Fruit fly (Drosophila melanogaster): ENCODE measurements around the gene Akap200.

Gene Akap200

DNA sequence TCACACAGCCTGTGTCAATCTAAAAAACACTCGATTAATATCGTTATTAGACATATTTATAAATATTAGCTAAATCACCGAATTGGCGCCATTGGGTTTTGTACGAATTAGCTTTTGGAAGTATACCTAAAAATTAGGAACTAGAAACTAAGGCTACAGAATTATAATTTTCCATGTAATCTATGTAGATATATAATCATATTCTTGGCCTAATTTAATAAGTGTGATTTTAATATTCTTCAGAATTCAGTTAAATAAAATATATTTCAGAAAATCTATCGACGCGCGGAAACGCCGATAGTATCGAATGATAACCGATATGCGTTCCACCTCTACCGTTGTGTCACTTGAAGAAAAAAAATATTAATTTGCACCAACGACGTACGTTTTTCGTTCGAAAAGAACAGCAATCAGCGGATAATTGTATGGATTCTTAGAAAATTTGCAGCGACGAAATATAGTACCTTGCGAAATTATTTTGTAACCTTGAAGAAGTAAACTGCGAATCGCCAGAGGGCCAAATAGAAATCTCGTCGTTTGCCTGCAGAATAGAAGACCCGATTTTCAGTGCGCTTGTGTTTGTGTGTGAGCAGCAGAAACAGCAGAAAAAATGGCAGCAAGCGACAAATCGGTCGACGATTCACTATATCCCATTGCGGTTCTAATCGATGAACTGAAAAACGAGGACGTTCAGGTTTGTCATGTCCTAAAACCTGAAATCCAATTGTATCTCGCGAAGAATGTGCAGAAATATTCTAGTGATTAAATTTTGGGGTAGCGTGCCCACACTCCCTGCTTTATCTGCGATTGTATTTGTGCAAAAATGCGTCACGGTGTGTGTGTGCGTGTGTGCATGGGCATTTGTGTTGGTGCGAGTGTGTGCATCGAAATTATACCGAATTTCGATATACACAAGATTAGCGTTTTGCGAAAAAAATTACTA, 49.5 kb upstream of the Akap200 start, which contains the start of gene Pp2A-29B (continued):
- no peak for TF ChIP-seq CG4282 (GFP tag; optimal IDR thresholded peaks at IDR 0.05)
- TF ChIP-seq pho (GFP tag; optimal IDR thresholded peaks at IDR 0.05), result no peak
- TF ChIP-seq Dad (GFP tag; optimal IDR thresholded peaks at IDR 0.05), result no peak
- no peak for TF ChIP-seq fd102C (GFP tag; optimal IDR thresholded peaks at IDR 0.05)
- TF ChIP-seq Abd-B (GFP tag; optimal IDR thresholded peaks at IDR 0.05), result peak; percentile 46
- TF ChIP-seq CG3838 (GFP tag; optimal IDR thresholded peaks at IDR 0.05), result no peak
- TF ChIP-seq CG9609 (GFP tag; optimal IDR thresholded peaks at IDR 0.05), result no peak
- no peak for TF ChIP-seq CG8388 (GFP tag; optimal IDR thresholded peaks at IDR 0.05)
- no peak for TF ChIP-seq eve (GFP tag; optimal IDR thresholded peaks at IDR 0.05)
- no peak for TF ChIP-seq CG4820 (GFP tag; optimal IDR thresholded peaks at IDR 0.05)
- TF ChIP-seq nerfin-2 (GFP tag; IDR thresholded peaks at IDR 0.05; ENCODE audit: partially characterized antibody), result peak; percentile 98
- TF ChIP-seq knrl (GFP tag; IDR thresholded peaks at IDR 0.05; ENCODE audit: partially characterized antibody), result peak; percentile 100
- TF ChIP-seq CG7271 (tag; optimal IDR thresholded peaks at IDR 0.05), result no peak
- peak; percentile 85 for TF ChIP-seq row (GFP tag; IDR thresholded peaks at IDR 0.05)
- no peak for TF ChIP-seq HmgD (GFP tag; optimal IDR thresholded peaks at IDR 0.05)
- TF ChIP-seq Antp (GFP tag; optimal IDR thresholded peaks at IDR 0.05), result no peak
- no peak for TF ChIP-seq CG31388 (GFP tag; optimal IDR thresholded peaks at IDR 0.05)
- peak; percentile 96 for TF ChIP-seq CG3995 (GFP tag; optimal IDR thresholded peaks at IDR 0.05)
- TF ChIP-seq grau (tag; optimal IDR thresholded peaks at IDR 0.05), result peak; percentile 45
- TF ChIP-seq Eip74EF (GFP tag; optimal IDR thresholded peaks at IDR 0.05), result no peak
- TF ChIP-seq lab (GFP tag; optimal IDR thresholded peaks at IDR 0.05), result peak; percentile 15
- TF ChIP-seq CG32767 (GFP tag; IDR thresholded peaks at IDR 0.05), result peak; percentile 33; the same call in 1 of the 2 replicates
- peak; percentile 25 for TF ChIP-seq twi (tag; optimal IDR thresholded peaks at IDR 0.05)
- no peak for TF ChIP-seq lov (optimal IDR thresholded peaks at IDR 0.05)
- no peak for TF ChIP-seq lov (GFP tag; IDR thresholded peaks at IDR 0.05)
- peak; percentile 23 for TF ChIP-seq Max (GFP tag; optimal IDR thresholded peaks at IDR 0.05)
- no peak for TF ChIP-seq CG10209 (GFP tag; optimal IDR thresholded peaks at IDR 0.05)
- no peak for TF ChIP-seq CG17802 (tag; optimal IDR thresholded peaks at IDR 0.05)
- no peak for TF ChIP-seq caup (GFP tag; optimal IDR thresholded peaks at IDR 0.05; ENCODE audit: severe bottlenecking)
- TF ChIP-seq CG6765 (GFP tag; optimal IDR thresholded peaks at IDR 0.05), result no peak
- no peak for TF ChIP-seq Mrtf (GFP tag; IDR thresholded peaks at IDR 0.05)
- TF ChIP-seq trh (GFP tag; optimal IDR thresholded peaks at IDR 0.05), result no peak
- no peak for TF ChIP-seq al (GFP tag; IDR thresholded peaks at IDR 0.05)
- TF ChIP-seq BtbVII (GFP tag; optimal IDR thresholded peaks at IDR 0.05), result no peak
- no peak for TF ChIP-seq chm (GFP tag; IDR thresholded peaks at IDR 0.05)
- TF ChIP-seq lilli (GFP tag; optimal IDR thresholded peaks at IDR 0.05), result peak; percentile 8
- peak; percentile 53 for TF ChIP-seq CG17829 (tag; optimal IDR thresholded peaks at IDR 0.05)
- TF ChIP-seq tio (GFP tag; optimal IDR thresholded peaks at IDR 0.05), result peak; percentile 12
- no peak for TF ChIP-seq Hey (tag; optimal IDR thresholded peaks at IDR 0.05)
- TF ChIP-seq CrebB (tag; optimal IDR thresholded peaks at IDR 0.05), result no peak
- TF ChIP-seq Opbp (GFP tag; IDR thresholded peaks at IDR 0.05; ENCODE audit: partially characterized antibody), result peak; percentile 96
- TF ChIP-seq crp (GFP tag; optimal IDR thresholded peaks at IDR 0.05), result no peak
- TF ChIP-seq CG11085 (GFP tag; IDR thresholded peaks at IDR 0.05), result no peak
- no peak for TF ChIP-seq HLH3B (GFP tag; IDR thresholded peaks at IDR 0.05)
- TF ChIP-seq wdn (GFP tag; IDR thresholded peaks at IDR 0.05), result no peak
- TF ChIP-seq dati (GFP tag; IDR thresholded peaks at IDR 0.05), result no peak
- no peak for TF ChIP-seq CG31365 (tag; optimal IDR thresholded peaks at IDR 0.05)
- no peak for TF ChIP-seq CG7357 (GFP tag; IDR thresholded peaks at IDR 0.05)
- TF ChIP-seq CG4404 (GFP tag; IDR thresholded peaks at IDR 0.05), result no peak

Measured in whole organism, embryonic.